Worm (Caenorhabditis elegans) whole organism, L2 larva: ENCODE data around the gene Y49F6A.5.

Experiments
- Y55F3AM.14 ChIP-seq: fragments of 200-800 bp; sonication (Bioruptor generic); optimal IDR thresholded peaks from 2 replicates; lab custom pipeline; 2018; ENCODE audit warnings: mild to moderate bottlenecking, missing genetic modification characterization, missing compliant biosample characterization
- alr-1 ChIP-seq: fragments of 150-350 bp; optimal IDR thresholded peaks from 2 replicates; lab custom pipeline; 2014; ENCODE audit warnings: missing biosample characterization, missing genetic modification characterization
- ceh-16 ChIP-seq: fragments of 150-350 bp; optimal IDR thresholded peaks from 2 replicates; lab custom pipeline; 2014; ENCODE audit warnings: missing biosample characterization, missing genetic modification characterization
- crh-2 ChIP-seq: sonication (generic microtip); optimal IDR thresholded peaks from 2 replicates; lab custom pipeline; 2017; ENCODE audit warnings: missing biosample characterization, missing genetic modification characterization
- egl-27 ChIP-seq: sonication (generic microtip); optimal IDR thresholded peaks from 3 replicates; lab custom pipeline; 2017; ENCODE audit warnings: missing biosample characterization, missing genetic modification reagents, missing genetic modification characterization
- elt-3 ChIP-seq: sonication (generic microtip); optimal IDR thresholded peaks from 2 replicates; lab custom pipeline; 2017; ENCODE audit warnings: missing biosample characterization, missing genetic modification characterization
- lsy-2 ChIP-seq, 2 experiments: fragments of 150-350 bp in 1 of 2; sonication (generic microtip) in 1 of 2; optimal IDR thresholded peaks; 2 replicates each; lab custom pipeline; 2014 to 2017; ENCODE audit warnings: missing biosample characterization in 2 of 2, missing genetic modification characterization in 2 of 2
- nhr-129 ChIP-seq: fragments of 150-350 bp; optimal IDR thresholded peaks from 2 replicates; lab custom pipeline; 2014; ENCODE audit warnings: missing biosample characterization, missing genetic modification characterization
- nhr-23 ChIP-seq: fragments of 150-350 bp; optimal IDR thresholded peaks from 2 replicates; lab custom pipeline; 2014; ENCODE audit warnings: missing biosample characterization, missing genetic modification reagents, missing genetic modification characterization
- unc-39 ChIP-seq: fragments of 150-350 bp; optimal IDR thresholded peaks from 2 replicates; lab custom pipeline; 2014; ENCODE audit warnings: missing biosample characterization, missing genetic modification characterization
- zag-1 ChIP-seq: fragments of 150-350 bp; optimal IDR thresholded peaks from 2 replicates; lab custom pipeline; 2014; ENCODE audit warnings: missing biosample characterization, missing genetic modification characterization

The Y49F6A.5 gene

ce11 chrII:3560592-3560991, 49.1 kb downstream of the Y49F6A.5 start, which contains the start of gene W10G11.1:
W10G11.1 (minus strand) TSS chrII:3560692.
- TF ChIP-seq crh-2 (tag; lab: Kevin White, UChicago), result no peak
- no peak for TF ChIP-seq Y55F3AM.14 (GFP tag; lab: Kevin White, UChicago)
- no peak for TF ChIP-seq zag-1
- no peak for TF ChIP-seq ceh-16 (tag; lab: Kevin White, UChicago)
- no peak for TF ChIP-seq nhr-23 (tag; lab: Kevin White, UChicago)
- no peak for TF ChIP-seq lsy-2 (tag; optimal IDR thresholded peaks at IDR 0.05; lab: Kevin White, UChicago)
- TF ChIP-seq nhr-129 (tag; lab: Kevin White, UChicago), result no peak
- TF ChIP-seq egl-27 (tag; lab: Kevin White, UChicago), result no peak
- TF ChIP-seq elt-3 (tag; lab: Kevin White, UChicago), result no peak
- TF ChIP-seq alr-1 (tag; lab: Kevin White, UChicago), result no peak
- no peak for TF ChIP-seq unc-39
- TF ChIP-seq, all 48 proteins: peak for 0
